Fruit fly (Drosophila melanogaster) whole organism, adult: ENCODE data around the gene CecC.

Experiments used
- CG11617 ChIP-seq: fragments of 200-800 bp; sonication (Bioruptor generic); optimal IDR thresholded peaks from 2 replicates; lab custom pipeline; 2017; ENCODE audit warnings: mild to moderate bottlenecking, missing biosample characterization, missing genetic modification reagents, missing genetic modification characterization
- CG12768 ChIP-seq: fragments of 200-800 bp; sonication (Bioruptor generic); optimal IDR thresholded peaks from 2 replicates; lab custom pipeline; 2017; ENCODE audit warnings: missing biosample characterization, missing genetic modification characterization, mild to moderate bottlenecking, moderate library complexity, missing genetic modification reagents
- CG14711 ChIP-seq: fragments of 200-800 bp; sonication (Bioruptor generic); optimal IDR thresholded peaks from 2 replicates; lab custom pipeline; 2018; ENCODE audit warnings: missing biosample characterization, mild to moderate bottlenecking, missing genetic modification characterization, moderate library complexity
- CG1620 ChIP-seq: fragments of 200-800 bp; sonication (Bioruptor generic); optimal IDR thresholded peaks from 2 replicates; lab custom pipeline; 2016; ENCODE audit warnings: missing biosample characterization, missing genetic modification characterization
- CG33017 ChIP-seq: fragments of 200-800 bp; sonication (Bioruptor generic); optimal IDR thresholded peaks from 2 replicates; lab custom pipeline; 2018; ENCODE audit warnings: missing biosample characterization, mild to moderate bottlenecking, missing genetic modification characterization, moderate library complexity
- CG5204 ChIP-seq: fragments of 200-800 bp; sonication (Bioruptor generic); optimal IDR thresholded peaks from 2 replicates; lab custom pipeline; 2016; ENCODE audit warnings: missing biosample characterization, missing genetic modification characterization
- CG7045 ChIP-seq: fragments of 200-800 bp; sonication (Bioruptor generic); optimal IDR thresholded peaks from 2 replicates; lab custom pipeline; 2017; ENCODE audit warnings: missing biosample characterization, mild to moderate bottlenecking, missing genetic modification characterization
- CG7101 ChIP-seq: fragments of 200-800 bp; sonication (Bioruptor generic); optimal IDR thresholded peaks from 2 replicates; lab custom pipeline; 2018; ENCODE audit warnings: missing biosample characterization, mild to moderate bottlenecking, missing genetic modification characterization, moderate library complexity
- Clk ChIP-seq: fragments of 200-800 bp; sonication (Bioruptor generic); optimal IDR thresholded peaks from 2 replicates; lab custom pipeline; 2017; ENCODE audit warnings: missing biosample characterization, missing genetic modification characterization
- Crg-1 ChIP-seq: fragments of 200-800 bp; sonication (Bioruptor generic); optimal IDR thresholded peaks from 2 replicates; lab custom pipeline; 2016; ENCODE audit warnings: missing biosample characterization, missing genetic modification characterization
- Hr96 ChIP-seq: fragments of 200-800 bp; sonication (Bioruptor generic); optimal IDR thresholded peaks from 2 replicates; lab custom pipeline; 2016; ENCODE audit warnings: missing biosample characterization, missing genetic modification characterization
- Mnt ChIP-seq: fragments of 200-800 bp; sonication (Bioruptor generic); optimal IDR thresholded peaks from 2 replicates; lab custom pipeline; 2016; ENCODE audit warnings: missing biosample characterization, mild to moderate bottlenecking, missing genetic modification characterization
- bab1 ChIP-seq: fragments of 200-800 bp; sonication (Bioruptor generic); optimal IDR thresholded peaks from 3 replicates; lab custom pipeline; 2019; ENCODE audit warnings: missing biosample characterization, mild to moderate bottlenecking, missing genetic modification characterization, moderate library complexity
- cic ChIP-seq: fragments of 200-800 bp; sonication (Bioruptor generic); optimal IDR thresholded peaks from 2 replicates; lab custom pipeline; 2017; ENCODE audit warnings: missing biosample characterization, mild to moderate bottlenecking, missing genetic modification characterization, moderate library complexity
- cnc ChIP-seq, 2 experiments: fragments of >200 bp; optimal IDR thresholded peaks; 2 replicates each; lab custom pipeline; 2017
- kay ChIP-seq: fragments of 200-800 bp; sonication (Bioruptor generic); peaks from one replicate; lab custom pipeline; 2016; ENCODE audit warnings: missing biosample characterization, missing genetic modification characterization, borderline replicate concordance
- ovo ChIP-seq: fragments of 200-800 bp; sonication (Bioruptor generic); optimal IDR thresholded peaks from 2 replicates; lab custom pipeline; 2016; ENCODE audit warnings: missing biosample characterization, missing genetic modification characterization
- pad ChIP-seq: fragments of 200-800 bp; sonication (Bioruptor generic); optimal IDR thresholded peaks from 3 replicates; lab custom pipeline; 2017; ENCODE audit warnings: missing biosample characterization, missing genetic modification characterization, mild to moderate bottlenecking, moderate library complexity, missing genetic modification reagents
- tj ChIP-seq: fragments of 200-800 bp; sonication (Bioruptor generic); optimal IDR thresholded peaks from 3 replicates; lab custom pipeline; 2017; ENCODE audit warnings: missing biosample characterization, mild to moderate bottlenecking, missing genetic modification characterization, moderate library complexity
- toe ChIP-seq: fragments of 200-800 bp; sonication (Bioruptor generic); optimal IDR thresholded peaks from 2 replicates; lab custom pipeline; 2016; ENCODE audit warnings: missing biosample characterization, missing genetic modification characterization

Gene CecC

DNA sequence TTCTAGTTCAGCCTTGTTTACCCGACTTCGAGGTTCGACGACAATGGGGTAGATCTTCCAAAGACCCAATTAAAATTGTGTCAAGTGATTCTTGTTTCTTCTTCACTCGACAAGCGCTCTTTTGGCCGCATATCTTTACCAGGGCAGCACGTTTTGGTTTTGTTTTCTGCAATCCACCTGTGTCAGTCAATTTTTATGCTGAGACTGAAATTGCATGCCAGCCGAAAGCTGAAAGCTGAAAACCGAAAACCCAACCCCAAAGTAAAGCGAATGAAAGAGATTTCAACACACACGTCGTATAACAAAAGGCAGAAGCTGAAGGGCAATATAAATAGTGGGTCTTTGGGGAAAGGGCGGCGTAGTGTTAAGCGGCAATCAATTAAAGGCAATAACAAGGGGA is 26.9 kb upstream of the CecC start:
- TF ChIP-seq Hr96 (no peak), tj (GFP tag; lab: Kevin White, UChicago) (peak; percentile 99)

DNA sequence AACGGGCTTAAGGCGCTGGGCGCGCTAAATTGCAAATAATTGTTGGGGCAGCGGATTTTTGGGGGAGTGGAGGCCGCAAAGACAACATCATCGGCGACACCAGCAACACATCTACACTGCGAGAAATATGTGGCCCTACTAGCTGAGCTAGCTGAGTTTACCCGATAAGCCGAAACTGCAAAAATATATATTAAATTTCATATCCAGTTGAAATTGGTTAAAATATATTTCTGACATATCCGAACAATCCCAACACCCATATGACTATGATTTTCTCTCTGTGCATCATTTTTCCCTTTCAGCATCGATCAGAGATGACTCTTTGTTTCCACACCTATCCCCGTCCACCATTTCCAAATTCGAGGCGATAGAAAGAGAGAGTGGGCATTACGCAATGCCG is 26.4 kb upstream of the CecC start:
- TF ChIP-seq bab1 (GFP tag; lab: Kevin White, UChicago) = no peak
- TF ChIP-seq kay (GFP tag; lab: Kevin White, UChicago) = no peak
- TF ChIP-seq CG7101 (tag; lab: Kevin White, UChicago) = no peak
- TF ChIP-seq CG1620 (GFP tag; lab: Kevin White, UChicago) = no peak
- no peak for TF ChIP-seq CG11617 (GFP tag; lab: Kevin White, UChicago)
- no peak for TF ChIP-seq cic (GFP tag; lab: Kevin White, UChicago)
- no peak for TF ChIP-seq Hr96

DNA sequence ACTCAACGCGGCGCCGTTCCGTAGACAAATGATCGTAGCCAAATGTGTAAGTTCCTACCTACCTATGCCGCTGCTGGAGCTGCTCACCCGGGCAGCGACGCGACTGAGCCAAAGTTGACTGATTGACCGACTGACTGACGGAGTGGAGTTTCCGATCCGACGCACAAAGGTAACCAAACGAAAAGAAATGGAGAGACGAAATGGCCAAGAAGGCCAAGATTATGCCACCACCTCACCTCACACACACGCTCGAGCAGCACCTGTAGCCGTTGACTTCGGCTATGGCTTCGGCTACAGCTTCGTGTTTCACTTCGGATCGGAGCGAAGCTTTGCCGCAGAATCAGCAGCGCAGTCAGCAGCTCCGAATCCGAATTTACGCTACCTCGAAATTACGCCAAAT is 25.2 kb upstream of the CecC start, which contains the start of gene CG9747:
Gene CG9747, minus strand, starts transcription at position 206 of the 400 bp plus-strand sequence.
- TF ChIP-seq tj (GFP tag; lab: Kevin White, UChicago) (peak; percentile 90), bab1 (GFP tag; lab: Kevin White, UChicago) (no peak), CG11617 (GFP tag; lab: Kevin White, UChicago) (no peak), pad (no peak), Mnt (no peak), Crg-1 (no peak)

DNA sequence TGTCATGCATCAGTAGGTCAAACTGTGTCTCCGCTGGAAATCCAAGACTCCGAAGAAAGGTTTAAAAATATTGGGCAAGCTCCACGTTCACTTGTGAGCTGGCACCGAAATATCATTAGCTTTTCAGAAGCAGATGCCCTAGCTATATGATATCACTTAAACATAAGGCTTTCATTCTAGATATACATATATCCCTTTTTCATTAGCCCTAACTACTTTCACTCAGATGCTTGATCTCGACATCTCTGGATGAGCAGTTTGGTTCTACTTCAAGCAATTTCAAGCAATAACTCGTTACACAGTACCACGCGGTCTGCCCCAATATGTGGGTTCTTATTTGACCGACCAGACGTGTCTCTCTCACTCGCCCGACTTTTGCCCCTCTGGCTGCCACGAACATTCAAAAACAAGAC is 24.8 kb upstream of the CecC start:
- TF ChIP-seq tj (GFP tag; lab: Kevin White, UChicago) = peak; percentile 46
- TF ChIP-seq CG7045 (GFP tag; lab: Kevin White, UChicago) = no peak

DNA sequence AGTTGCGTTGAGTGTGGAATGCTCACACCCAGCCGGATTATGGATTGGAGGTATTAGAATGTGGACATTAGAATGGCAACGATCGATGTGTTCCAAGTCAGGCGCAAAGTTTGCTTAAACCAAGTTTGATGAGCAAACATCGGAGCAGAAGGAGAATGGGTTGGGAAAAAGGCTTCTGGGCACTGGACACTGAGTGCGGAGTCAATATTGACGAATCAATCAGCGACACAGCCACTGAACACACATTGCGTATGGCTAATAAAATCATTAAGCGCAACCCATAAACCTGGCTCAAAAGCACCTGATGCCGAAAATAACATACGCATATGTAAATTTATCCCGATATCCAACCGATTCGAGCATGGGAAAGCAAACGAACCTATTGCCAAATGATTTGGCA is 22.5 kb upstream of the CecC start:
- no peak for TF ChIP-seq Mnt
- no peak for TF ChIP-seq Clk (GFP tag; lab: Kevin White, UChicago)
- TF ChIP-seq bab1 (GFP tag; lab: Kevin White, UChicago) = no peak
- no peak for TF ChIP-seq CG14711
- TF ChIP-seq ovo = no peak
- no peak for TF ChIP-seq kay (GFP tag; lab: Kevin White, UChicago)
- no peak for TF ChIP-seq cic (GFP tag; lab: Kevin White, UChicago)
- no peak for TF ChIP-seq CG12768 (GFP tag; lab: Kevin White, UChicago)
- TF ChIP-seq CG33017 (tag; lab: Kevin White, UChicago) = no peak
- no peak for TF ChIP-seq Hr96
- TF ChIP-seq CG7045 (GFP tag; lab: Kevin White, UChicago) = no peak
- no peak for TF ChIP-seq Crg-1
- no peak for TF ChIP-seq cnc (optimal IDR thresholded peaks at IDR 0.05; lab: Kevin White, UChicago)

DNA sequence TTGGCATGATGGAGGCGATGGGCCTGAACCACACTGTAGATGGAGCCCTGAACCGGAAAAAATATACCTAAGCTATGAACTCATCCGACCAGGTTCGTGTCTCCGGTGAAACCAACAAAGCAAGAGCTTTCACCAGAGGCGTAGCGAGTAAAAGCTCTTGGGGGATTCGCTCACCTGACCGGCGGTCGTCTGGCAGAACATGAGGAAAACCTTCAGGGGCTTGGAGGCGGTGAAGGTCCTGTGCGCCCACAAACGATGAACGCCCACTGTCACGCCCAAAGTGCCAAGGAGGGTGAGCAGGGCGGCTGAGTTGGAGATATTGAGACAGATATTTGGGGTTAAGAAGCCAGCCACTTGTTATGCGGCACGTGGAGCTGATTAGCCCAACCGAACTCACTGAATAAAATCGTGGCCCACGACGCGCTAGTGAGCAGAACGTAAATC is 20.7 kb upstream of the CecC start:
- peak; percentile 22 for TF ChIP-seq Crg-1
- TF ChIP-seq Mnt = peak; percentile 84
- TF ChIP-seq cnc (optimal IDR thresholded peaks at IDR 0.05; lab: Kevin White, UChicago) = no peak
- TF ChIP-seq CG7045 (GFP tag; lab: Kevin White, UChicago) = no peak
- TF ChIP-seq CG33017 (tag; lab: Kevin White, UChicago) = peak; percentile 19
- TF ChIP-seq pad = no peak
- TF ChIP-seq tj (GFP tag; lab: Kevin White, UChicago) = no peak
- peak; percentile 44 for TF ChIP-seq CG1620 (GFP tag; lab: Kevin White, UChicago)
- TF ChIP-seq bab1 (GFP tag; lab: Kevin White, UChicago) = peak; percentile 80
- peak; percentile 54 for TF ChIP-seq CG7101 (tag; lab: Kevin White, UChicago)
- TF ChIP-seq Hr96 = no peak
- no peak for TF ChIP-seq CG5204 (GFP tag; lab: Kevin White, UChicago)
- TF ChIP-seq CG11617 (GFP tag; lab: Kevin White, UChicago) = peak; percentile 29
- TF ChIP-seq cic (GFP tag; lab: Kevin White, UChicago) = peak; percentile 10
- no peak for TF ChIP-seq kay (GFP tag; lab: Kevin White, UChicago)
- no peak for TF ChIP-seq toe (GFP tag; lab: Kevin White, UChicago)
- peak; percentile 20 for TF ChIP-seq CG14711
- no peak for TF ChIP-seq ovo
- no peak for TF ChIP-seq Clk (GFP tag; lab: Kevin White, UChicago)
- TF ChIP-seq CG12768 (GFP tag; lab: Kevin White, UChicago) = no peak

DNA sequence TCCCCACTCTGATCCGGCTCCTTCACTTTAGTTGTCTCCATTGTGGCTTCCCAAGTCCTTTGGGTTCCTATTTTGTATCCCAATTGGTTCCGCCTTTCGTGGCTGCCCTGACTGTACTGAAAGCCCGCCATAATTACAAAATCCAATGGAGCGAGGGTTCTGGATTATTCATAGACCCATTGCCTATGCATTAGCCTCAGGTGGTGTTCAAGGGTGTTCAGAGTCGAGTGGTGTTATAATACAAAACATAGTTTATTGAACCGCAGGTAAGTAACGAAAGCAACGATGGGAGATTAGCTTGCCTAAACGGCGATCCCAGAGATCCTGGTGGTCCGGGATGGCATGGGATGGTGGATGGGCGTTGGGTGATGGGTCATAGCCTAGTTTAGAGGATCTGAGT is 20.2 kb upstream of the CecC start, which contains the start of gene CG15531:
Gene CG15531, minus strand, starts transcription at position 101 of the 400 bp plus-strand sequence.
- TF ChIP-seq CG11617 (GFP tag; lab: Kevin White, UChicago) (no peak), cnc (optimal IDR thresholded peaks at IDR 0.05; lab: Kevin White, UChicago) (no peak), cic (GFP tag; lab: Kevin White, UChicago) (no peak), Crg-1 (no peak), CG7045 (GFP tag; lab: Kevin White, UChicago) (no peak), Hr96 (no peak), kay (GFP tag; lab: Kevin White, UChicago) (no peak), ovo (no peak), bab1 (GFP tag; lab: Kevin White, UChicago) (no peak), CG14711 (no peak)

DNA sequence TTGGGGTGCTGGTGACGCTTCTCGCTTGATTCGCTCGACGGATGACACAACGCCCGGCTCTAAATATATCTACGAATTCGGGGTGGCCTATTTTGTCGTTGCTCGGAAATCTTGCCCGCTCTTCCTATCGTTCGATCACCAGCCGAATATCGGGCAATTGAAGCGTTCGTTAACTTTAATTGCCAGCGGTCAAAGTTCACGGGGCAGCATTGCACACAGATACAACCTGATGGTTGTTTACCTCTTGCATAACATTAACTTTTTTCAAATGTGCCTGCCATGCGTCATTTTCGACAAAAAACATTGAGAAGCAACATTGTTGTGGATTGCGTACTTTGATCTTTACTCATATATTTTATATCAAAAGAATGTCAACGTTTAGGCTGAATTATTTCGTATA is 18.5 kb upstream of the CecC start:
- TF ChIP-seq CG33017 (tag; lab: Kevin White, UChicago) (no peak), bab1 (GFP tag; lab: Kevin White, UChicago) (no peak)
